Worm (Caenorhabditis elegans) whole organism, mixed stage, embryonic: ENCODE measurements around the gene pmk-2.

Experiments
- elt-1 ChIP-seq: sonication (generic microtip); optimal IDR thresholded peaks from 2 replicates; lab custom pipeline; 2017; ENCODE audit warnings: missing genetic modification characterization, mild to moderate bottlenecking, missing compliant biosample characterization, antibody characterized with exemption, moderate library complexity, borderline replicate concordance; ENCODE audit not compliant: insufficient read depth
- ham-2 ChIP-seq: fragments of 200-800 bp; sonication (Bioruptor generic); optimal IDR thresholded peaks from 2 replicates; lab custom pipeline; 2018; ENCODE audit warnings: mild to moderate bottlenecking, missing genetic modification characterization, missing compliant biosample characterization
- nhr-28 ChIP-seq: fragments of 150-350 bp; optimal IDR thresholded peaks from 2 replicates; lab custom pipeline; 2014; ENCODE audit warnings: missing biosample characterization, missing genetic modification characterization
- unc-39 ChIP-seq: fragments of 150-350 bp; optimal IDR thresholded peaks from 2 replicates; lab custom pipeline; 2014; ENCODE audit warnings: missing biosample characterization, missing genetic modification characterization
- unc-62 ChIP-seq: fragments of 150-350 bp; optimal IDR thresholded peaks from 2 replicates; lab custom pipeline; 2014; ENCODE audit warnings: missing biosample characterization, missing genetic modification reagents, missing genetic modification characterization
- ztf-11 ChIP-seq: fragments of 150-350 bp; optimal IDR thresholded peaks from 2 replicates; lab custom pipeline; 2014; ENCODE audit warnings: missing biosample characterization, missing genetic modification characterization

- no peak for TF ChIP-seq nhr-28
- TF ChIP-seq unc-39 (tag; lab: Kevin White, UChicago): no peak
- TF ChIP-seq ztf-11 (tag; lab: Kevin White, UChicago): no peak
- no peak for TF ChIP-seq ham-2
- TF ChIP-seq elt-1: no peak
- no peak for TF ChIP-seq unc-62 (GFP tag; lab: Kevin White, UChicago)
These were observed 21.2 kb downstream of the pmk-2 start for ce11 chrIV:8164515-8164914.
